Fruit fly (Drosophila melanogaster) Kc167 (cell line): ENCODE measurements around the gene alien.

Experiments used
- Myc ChIP-seq: fragments of >200 bp; optimal IDR thresholded peaks from 2 replicates; lab custom pipeline; 2017; ENCODE audit warnings: missing external identifiers
- Sin3A ChIP-seq: fragments of >200 bp; optimal IDR thresholded peaks from 2 replicates; lab custom pipeline; 2018; ENCODE audit warnings: missing external identifiers
- h ChIP-seq: fragments of >200 bp; optimal IDR thresholded peaks from 3 replicates; lab custom pipeline; 2018; ENCODE audit warnings: missing external identifiers
- insv ChIP-seq: fragments of >200 bp; optimal IDR thresholded peaks from 3 replicates; lab custom pipeline; 2018; ENCODE audit warnings: missing external identifiers
- psq ChIP-seq: fragments of >200 bp; optimal IDR thresholded peaks from 2 replicates; lab custom pipeline; 2017; ENCODE audit warnings: missing external identifiers
- ttk ChIP-seq: sonication (Bioruptor generic); optimal IDR thresholded peaks from 2 replicates; lab custom pipeline; 2017; ENCODE audit warnings: missing external identifiers

dm6 chr2L:8956336-8956726 lies 40.8 kb downstream of the alien start:
- TF ChIP-seq ttk (lab: Kevin White, UChicago) (no peak), Sin3A (lab: Kevin White, UChicago) (no peak), h (no peak), Myc (lab: Kevin White, UChicago) (no peak), psq (no peak), insv (no peak)
